Worm (Caenorhabditis elegans) whole organism, L3 larva: ENCODE measurements around the gene srbc-78.

Source experiments
- egl-27 ChIP-seq: sonication (generic microtip); optimal IDR thresholded peaks from 4 replicates; lab custom pipeline; 2017; ENCODE audit warnings: missing biosample characterization, missing genetic modification reagents, missing genetic modification characterization
- elt-3 ChIP-seq, 3 experiments: fragments of 150-350 bp in 1 of 3; sonication (generic microtip) in 2 of 3; optimal IDR thresholded peaks; 2 replicates in 2 of 3; 4 replicates in 1 of 3; lab custom pipeline; 2014 to 2017; ENCODE audit warnings: missing biosample characterization in 3 of 3, missing genetic modification characterization in 3 of 3
- fkh-10 ChIP-seq: sonication (generic microtip); optimal IDR thresholded peaks from 2 replicates; lab custom pipeline; 2017; ENCODE audit warnings: missing biosample characterization, missing genetic modification reagents, missing genetic modification characterization
- mdl-1 ChIP-seq: fragments of 150-350 bp; optimal IDR thresholded peaks from 2 replicates; lab custom pipeline; 2014; ENCODE audit warnings: missing biosample characterization, missing genetic modification characterization
- nfya-1 ChIP-seq: sonication (generic microtip); optimal IDR thresholded peaks from 2 replicates; lab custom pipeline; 2017; ENCODE audit warnings: missing genetic modification characterization, mild to moderate bottlenecking, missing compliant biosample characterization, antibody characterized with exemption, moderate library complexity; ENCODE audit not compliant: insufficient read depth
- nhr-25 ChIP-seq: sonication (generic microtip); optimal IDR thresholded peaks from 2 replicates; lab custom pipeline; 2017; ENCODE audit warnings: missing biosample characterization, missing genetic modification characterization
- skn-1 ChIP-seq: fragments of 150-350 bp; optimal IDR thresholded peaks from 2 replicates; lab custom pipeline; 2014; ENCODE audit warnings: missing biosample characterization, missing genetic modification characterization
- tbx-2 ChIP-seq: sonication (generic microtip); optimal IDR thresholded peaks from 2 replicates; lab custom pipeline; 2016; ENCODE audit warnings: mild to moderate bottlenecking, missing genetic modification characterization, missing compliant biosample characterization

DNA sequence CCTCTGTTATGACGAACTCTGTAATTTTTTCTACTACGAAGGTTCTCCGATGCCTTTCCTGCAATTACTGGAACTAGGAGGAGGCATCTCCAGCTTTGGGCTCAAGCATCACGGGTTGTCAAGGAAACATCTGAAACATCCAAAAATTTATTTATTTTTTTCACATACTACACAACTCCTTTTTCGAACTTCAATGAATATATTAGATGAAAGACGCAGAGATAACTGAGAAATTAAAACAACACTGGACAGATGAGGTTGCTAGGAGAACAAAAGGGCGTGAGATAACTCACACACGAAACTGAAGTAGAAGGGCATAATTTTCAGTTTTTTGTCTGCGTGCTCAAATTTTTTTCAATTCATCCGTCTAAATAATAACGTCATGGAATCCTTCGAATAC, 38.5 kb upstream of the srbc-78 start, which contains the start of gene Y38H6C.13:
- TF ChIP-seq egl-27 (tag; lab: Kevin White, UChicago): no peak
- no peak for TF ChIP-seq nhr-25 (tag; lab: Kevin White, UChicago)
- no peak for TF ChIP-seq mdl-1
- TF ChIP-seq elt-3 (tag; optimal IDR thresholded peaks at IDR 0.05; lab: Kevin White, UChicago): no peak
- TF ChIP-seq tbx-2: no peak
- no peak for TF ChIP-seq fkh-10
- no peak for TF ChIP-seq nfya-1
- TF ChIP-seq skn-1 (tag; lab: Kevin White, UChicago): no peak
